Worm (Caenorhabditis elegans) whole organism, L1 larva: ENCODE measurements around the gene rpi-1.

Experiments
- C04F5.9 ChIP-seq: sonication (generic microtip); optimal IDR thresholded peaks from 2 replicates; lab custom pipeline; 2016; ENCODE audit warnings: missing genetic modification characterization, missing compliant biosample characterization
- C34B4.2 ChIP-seq: sonication (generic microtip); optimal IDR thresholded peaks from 2 replicates; lab custom pipeline; 2017; ENCODE audit warnings: mild to moderate bottlenecking, missing genetic modification characterization, missing compliant biosample characterization
- F16B12.6 ChIP-seq: fragments of 150-350 bp; optimal IDR thresholded peaks from 2 replicates; lab custom pipeline; 2014; ENCODE audit warnings: missing biosample characterization, missing genetic modification characterization
- alr-1 ChIP-seq: fragments of 200-800 bp; sonication (Bioruptor generic); optimal IDR thresholded peaks from 2 replicates; lab custom pipeline; 2018; ENCODE audit warnings: borderline replicate concordance, mild to moderate bottlenecking, missing genetic modification characterization, missing compliant biosample characterization
- ama-1 ChIP-seq: fragments of 150-350 bp; optimal IDR thresholded peaks from 2 replicates; lab custom pipeline; 2014
- blmp-1 ChIP-seq: fragments of 150-350 bp; optimal IDR thresholded peaks from 2 replicates; lab custom pipeline; 2014; ENCODE audit warnings: missing biosample characterization, missing genetic modification characterization
- ceh-63 ChIP-seq: fragments of 200-800 bp; sonication (Bioruptor generic); optimal IDR thresholded peaks from 2 replicates; lab custom pipeline; 2018; ENCODE audit warnings: mild to moderate bottlenecking, missing genetic modification characterization, missing compliant biosample characterization
- ceh-8 ChIP-seq: fragments of 200-800 bp; sonication (Bioruptor generic); optimal IDR thresholded peaks from 2 replicates; lab custom pipeline; 2018; ENCODE audit warnings: mild to moderate bottlenecking, missing genetic modification characterization, moderate library complexity, missing compliant biosample characterization
- ceh-82 ChIP-seq, 3 experiments: fragments of 150-350 bp in 1 of 3; sonication (generic microtip) in 2 of 3; optimal IDR thresholded peaks; 2 replicates each; lab custom pipeline; 2014 to 2017; ENCODE audit warnings: missing biosample characterization in 3 of 3, missing genetic modification characterization in 3 of 3
- dpl-1 ChIP-seq, 3 experiments: fragments of 150-350 bp in 2 of 3; sonication (generic microtip) in 1 of 3; optimal IDR thresholded peaks; 2 replicates each; lab custom pipeline; 2014 to 2017; ENCODE audit warnings: missing biosample characterization in 3 of 3, missing genetic modification characterization in 3 of 3, missing genetic modification reagents in 3 of 3
- efl-1 ChIP-seq, 4 experiments: fragments of 150-350 bp; optimal IDR thresholded peaks in 3 of 4; peaks in 1 of 4; 1 replicate in 1 of 4; 2 replicates in 3 of 4; lab custom pipeline; 2014; ENCODE audit warnings: missing biosample characterization in 2 of 4, missing genetic modification characterization in 2 of 4, missing genetic modification reagents in 2 of 4
- egl-13 ChIP-seq: sonication (generic microtip); optimal IDR thresholded peaks from 2 replicates; lab custom pipeline; 2016; ENCODE audit warnings: missing genotype, missing genetic modification reagents, missing genetic modification characterization, missing compliant biosample characterization
- hlh-17 ChIP-seq: fragments of 200-800 bp; sonication (Bioruptor generic); optimal IDR thresholded peaks from 2 replicates; lab custom pipeline; 2018; ENCODE audit warnings: missing genetic modification characterization, mild to moderate bottlenecking, missing compliant biosample characterization, moderate library complexity, borderline replicate concordance
- hlh-4 ChIP-seq: sonication (generic microtip); optimal IDR thresholded peaks from 2 replicates; lab custom pipeline; 2016; ENCODE audit warnings: mild to moderate bottlenecking, missing genetic modification characterization, missing compliant biosample characterization
- lin-14 ChIP-seq: fragments of 200-800 bp; sonication (Bioruptor generic); optimal IDR thresholded peaks from 2 replicates; lab custom pipeline; 2018; ENCODE audit warnings: mild to moderate bottlenecking, missing genetic modification characterization, moderate library complexity, missing compliant biosample characterization
- lin-35 ChIP-seq, 2 experiments: fragments of 150-350 bp; optimal IDR thresholded peaks; 2 replicates each; lab custom pipeline; 2014; ENCODE audit warnings: missing biosample characterization in 2 of 2, missing genetic modification characterization in 2 of 2, missing genetic modification reagents in 2 of 2
- lsy-2 ChIP-seq, 2 experiments: fragments of 150-350 bp; optimal IDR thresholded peaks; 2 replicates each; lab custom pipeline; 2014; ENCODE audit warnings: missing biosample characterization in 2 of 2, missing genetic modification characterization in 2 of 2
- mab-9 ChIP-seq: fragments of 200-800 bp; sonication (Bioruptor generic); IDR thresholded peaks from 2 replicates; pipeline ENCODE4 v1.3.6; 2022; ENCODE audit warnings: missing genetic modification reagents, missing genetic modification characterization, missing compliant biosample characterization
- mef-2 ChIP-seq: fragments of 150-350 bp; optimal IDR thresholded peaks from 2 replicates; lab custom pipeline; 2014; ENCODE audit warnings: missing biosample characterization, missing genetic modification characterization
- nhr-11 ChIP-seq: fragments of 150-350 bp; optimal IDR thresholded peaks from 2 replicates; lab custom pipeline; 2014; ENCODE audit warnings: missing biosample characterization, missing genetic modification characterization
- nhr-12 ChIP-seq: sonication (generic microtip); optimal IDR thresholded peaks from 2 replicates; lab custom pipeline; 2017; ENCODE audit warnings: missing biosample characterization, missing genetic modification characterization
- nhr-20 ChIP-seq: sonication (generic microtip); optimal IDR thresholded peaks from 2 replicates; lab custom pipeline; 2016; ENCODE audit warnings: mild to moderate bottlenecking, missing genetic modification characterization, missing compliant biosample characterization
- nhr-237 ChIP-seq: fragments of 150-350 bp; optimal IDR thresholded peaks from 2 replicates; lab custom pipeline; 2014; ENCODE audit warnings: missing biosample characterization, missing genetic modification characterization
- nhr-71 ChIP-seq: sonication (generic microtip); optimal IDR thresholded peaks from 2 replicates; lab custom pipeline; 2016; ENCODE audit warnings: mild to moderate bottlenecking, missing genetic modification characterization, moderate library complexity, missing compliant biosample characterization
- nhr-77 ChIP-seq: fragments of 150-350 bp; optimal IDR thresholded peaks from 2 replicates; lab custom pipeline; 2014; ENCODE audit warnings: missing biosample characterization, missing genetic modification characterization
- nhr-84 ChIP-seq: sonication (generic microtip); optimal IDR thresholded peaks from 2 replicates; lab custom pipeline; 2017; ENCODE audit warnings: missing biosample characterization, missing genetic modification characterization
- nhr-85 ChIP-seq: sonication (generic microtip); peaks from one replicate; lab custom pipeline; 2016; ENCODE audit warnings: missing genetic modification characterization, inconsistent platforms, missing compliant biosample characterization
- nhr-90 ChIP-seq: sonication (generic microtip); optimal IDR thresholded peaks from 2 replicates; lab custom pipeline; 2016; ENCODE audit warnings: mild to moderate bottlenecking, missing genetic modification characterization, missing compliant biosample characterization; ENCODE audit not compliant: poor library complexity
- pax-3 ChIP-seq: fragments of 200-800 bp; sonication (Bioruptor generic); optimal IDR thresholded peaks from 2 replicates; lab custom pipeline; 2018; ENCODE audit warnings: mild to moderate bottlenecking, missing genetic modification characterization, moderate library complexity, missing compliant biosample characterization
- pqm-1 ChIP-seq: sonication (generic microtip); optimal IDR thresholded peaks from 3 replicates; lab custom pipeline; 2017; ENCODE audit warnings: missing biosample characterization, missing genetic modification characterization
- snpc-4 ChIP-seq: fragments of 150-350 bp; optimal IDR thresholded peaks from 2 replicates; lab custom pipeline; 2014; ENCODE audit warnings: missing biosample characterization, missing genetic modification characterization
- snu-23 ChIP-seq: sonication (generic microtip); optimal IDR thresholded peaks from 2 replicates; lab custom pipeline; 2016; ENCODE audit warnings: missing genetic modification characterization, missing compliant biosample characterization
- sup-37 ChIP-seq: fragments of 200-800 bp; sonication (Bioruptor generic); optimal IDR thresholded peaks from 2 replicates; lab custom pipeline; 2018; ENCODE audit warnings: mild to moderate bottlenecking, missing genetic modification characterization, missing compliant biosample characterization
- tlp-1 ChIP-seq: fragments of 150-350 bp; optimal IDR thresholded peaks from 2 replicates; lab custom pipeline; 2014; ENCODE audit warnings: missing biosample characterization, missing genetic modification characterization
- unc-98 ChIP-seq: fragments of 200-800 bp; sonication (Bioruptor generic); IDR thresholded peaks from 2 replicates; pipeline ENCODE4 v1.3.6; 2022; ENCODE audit warnings: missing genetic modification characterization, missing compliant biosample characterization
- vab-15 ChIP-seq: sonication (generic microtip); optimal IDR thresholded peaks from 2 replicates; lab custom pipeline; 2017; ENCODE audit warnings: missing genotype, mild to moderate bottlenecking, missing genetic modification characterization, missing compliant biosample characterization
- zag-1 ChIP-seq: fragments of 150-350 bp; optimal IDR thresholded peaks from 2 replicates; lab custom pipeline; 2014; ENCODE audit warnings: missing biosample characterization, missing genetic modification characterization
- zip-4 ChIP-seq: fragments of 200-800 bp; sonication (Bioruptor generic); optimal IDR thresholded peaks from 2 replicates; lab custom pipeline; 2018; ENCODE audit warnings: mild to moderate bottlenecking, missing genetic modification characterization, moderate library complexity, missing compliant biosample characterization
- ztf-11 ChIP-seq, 2 experiments: sonication (generic microtip); optimal IDR thresholded peaks; 2 replicates each; lab custom pipeline; 2016 to 2017; ENCODE audit warnings: missing genetic modification characterization in 2 of 2, missing biosample characterization in 1 of 2, missing compliant biosample characterization in 1 of 2
- ztf-4 ChIP-seq: fragments of 150-350 bp; optimal IDR thresholded peaks from 2 replicates; lab custom pipeline; 2014; ENCODE audit warnings: missing biosample characterization, missing genetic modification characterization

Gene rpi-1

DNA sequence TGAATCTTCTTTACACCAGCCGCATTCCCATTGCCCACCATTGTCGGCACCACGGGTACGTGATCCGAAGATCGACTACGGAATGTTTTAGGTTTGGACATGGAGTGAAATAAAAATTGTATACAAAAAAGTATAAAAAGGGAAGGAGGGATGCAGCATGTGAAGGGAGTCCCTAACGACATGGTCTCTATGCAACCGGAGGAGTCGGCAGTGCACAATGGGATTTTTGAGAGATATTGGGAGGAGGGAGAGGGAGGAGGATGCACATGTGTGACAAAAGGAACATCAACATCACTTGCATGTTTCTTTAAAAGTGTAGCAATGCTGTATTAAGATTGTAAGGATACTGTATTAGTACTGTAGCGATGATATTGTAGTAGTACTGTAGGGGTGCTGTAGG lies 22.7 kb downstream of the rpi-1 start, which contains the start of gene W07G1.1:
TSS of gene W07G1.1 (minus strand) at position 101 of the 400 bp plus-strand sequence.
- no peak for TF ChIP-seq pqm-1
- no peak for TF ChIP-seq nhr-90 (tag; lab: Kevin White, UChicago)
- no peak for TF ChIP-seq C34B4.2 (tag; lab: Kevin White, UChicago)
- no peak for TF ChIP-seq nhr-77 (tag; lab: Kevin White, UChicago)
- no peak for TF ChIP-seq tlp-1 (tag; lab: Kevin White, UChicago)
- TF ChIP-seq, all 84 proteins: peak for 0

DNA sequence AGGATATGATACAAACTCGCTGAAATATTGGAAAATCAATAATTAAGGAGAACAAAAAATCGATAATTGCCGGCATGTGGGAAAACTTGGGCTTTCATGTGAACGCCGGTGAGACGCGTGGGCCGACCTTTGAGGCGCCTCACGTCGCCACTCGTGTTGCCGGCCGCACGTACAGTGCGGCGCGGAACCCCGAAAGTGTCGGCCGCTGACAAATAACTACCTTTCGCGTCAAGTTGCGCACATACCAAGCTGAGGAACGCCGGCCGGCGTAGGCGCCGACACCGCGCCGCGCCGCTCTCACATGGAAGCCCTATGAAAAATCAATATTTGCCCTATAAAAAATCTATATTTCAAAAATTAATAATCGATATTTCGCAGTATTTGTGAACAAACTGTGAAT lies 23.9 kb downstream of the rpi-1 start:
- no peak for TF ChIP-seq ceh-82 (tag; optimal IDR thresholded peaks at IDR 0.05; lab: Kevin White, UChicago)
- TF ChIP-seq sup-37 (GFP tag; lab: Kevin White, UChicago): no peak
- TF ChIP-seq nhr-12 (tag; lab: Kevin White, UChicago): no peak
- TF ChIP-seq mef-2 (tag; lab: Kevin White, UChicago): no peak
- no peak for TF ChIP-seq unc-98 (GFP tag; lab: Robert Waterston, UW)
- no peak for TF ChIP-seq blmp-1 (tag; lab: Kevin White, UChicago)
- TF ChIP-seq lsy-2 (tag; optimal IDR thresholded peaks at IDR 0.05; lab: Kevin White, UChicago): no peak
- TF ChIP-seq nhr-237 (tag; lab: Kevin White, UChicago): no peak
- no peak for TF ChIP-seq ztf-4 (tag; lab: Kevin White, UChicago)
- TF ChIP-seq ama-1: no peak
- TF ChIP-seq mab-9: no peak
- no peak for TF ChIP-seq hlh-4 (tag; lab: Kevin White, UChicago)
- no peak for TF ChIP-seq snu-23
- TF ChIP-seq C04F5.9 (tag; lab: Kevin White, UChicago): no peak
- no peak for TF ChIP-seq alr-1 (tag; lab: Kevin White, UChicago)
- no peak for TF ChIP-seq hlh-17 (GFP tag; lab: Kevin White, UChicago)
- TF ChIP-seq nhr-84 (tag; lab: Kevin White, UChicago): no peak

DNA sequence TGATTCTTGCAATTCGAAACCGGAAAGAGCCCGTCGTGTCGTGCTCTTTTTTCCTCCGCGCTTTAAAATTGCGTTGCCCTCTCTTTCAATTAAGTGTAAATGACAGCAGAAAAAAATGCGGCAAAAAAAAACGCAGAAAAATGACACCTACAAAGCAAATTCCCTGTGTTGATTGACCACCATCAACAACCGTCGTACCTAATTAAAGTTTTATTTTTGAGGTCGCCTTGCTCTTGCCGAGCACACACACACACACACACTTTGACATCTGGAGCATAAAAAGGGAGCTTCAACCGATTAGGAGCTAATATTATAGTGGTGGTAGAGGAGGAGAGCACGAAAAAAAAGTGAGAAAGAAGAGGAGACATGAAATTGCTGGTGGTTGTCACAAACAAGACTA lies 26.3 kb downstream of the rpi-1 start:
- TF ChIP-seq ceh-8 (GFP tag; lab: Kevin White, UChicago) (peak; percentile 52), egl-13 (tag; lab: Kevin White, UChicago) (peak; percentile 17), efl-1 (optimal IDR thresholded peaks at IDR 0.05; lab: Kevin White, UChicago) (no peak), efl-1 (GFP tag; optimal IDR thresholded peaks at IDR 0.05 in 1 of 2; lab: Kevin White, UChicago) (peak in 1 of 2 experiments; percentile 78), lin-14 (GFP tag; lab: Kevin White, UChicago) (peak; percentile 55), vab-15 (tag; lab: Kevin White, UChicago) (no peak), zag-1 (tag; lab: Kevin White, UChicago) (no peak)

DNA sequence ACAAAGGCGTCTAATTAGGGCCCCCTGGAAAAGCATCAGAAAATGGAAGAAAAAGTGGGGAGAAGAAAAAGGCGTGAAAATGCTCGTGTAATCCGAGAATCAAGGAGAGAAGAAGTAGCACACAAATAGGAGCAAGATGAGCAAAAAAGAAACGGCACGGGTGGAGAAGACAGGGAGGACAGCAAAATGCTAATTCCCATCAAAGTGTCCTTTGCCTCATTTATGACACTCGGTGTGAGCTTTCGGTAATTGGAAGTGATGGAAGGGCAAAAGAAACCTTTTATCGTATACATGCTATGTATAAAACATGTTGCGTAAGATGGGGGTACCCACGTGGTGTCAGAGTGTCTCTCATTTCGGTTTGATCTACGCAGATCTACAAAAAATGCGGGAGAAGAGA lies 28.7 kb downstream of the rpi-1 start:
- TF ChIP-seq nhr-85 (no peak), ztf-11 (tag; optimal IDR thresholded peaks at IDR 0.05; lab: Kevin White, UChicago) (no peak), nhr-11 (tag; lab: Kevin White, UChicago) (no peak), nhr-20 (tag; lab: Kevin White, UChicago) (no peak), zag-1 (tag; lab: Kevin White, UChicago) (no peak), snpc-4 (tag; lab: Kevin White, UChicago) (no peak), ceh-8 (GFP tag; lab: Kevin White, UChicago) (peak; percentile 56), nhr-71 (tag; lab: Kevin White, UChicago) (no peak), pax-3 (tag; lab: Kevin White, UChicago) (no peak), efl-1 (optimal IDR thresholded peaks at IDR 0.05; lab: Kevin White, UChicago) (no peak), efl-1 (GFP tag; optimal IDR thresholded peaks at IDR 0.05 in 1 of 2; lab: Kevin White, UChicago) (peak in 1 of 2 experiments; percentile 61), F16B12.6 (tag; lab: Kevin White, UChicago) (no peak), lin-14 (GFP tag; lab: Kevin White, UChicago) (peak; percentile 47), zip-4 (no peak), lin-35 (GFP tag; optimal IDR thresholded peaks at IDR 0.05; lab: Kevin White, UChicago) (no peak), dpl-1 (GFP tag; optimal IDR thresholded peaks at IDR 0.05; lab: Kevin White, UChicago) (no peak), sup-37 (GFP tag; lab: Kevin White, UChicago) (no peak), ceh-63 (GFP tag; lab: Kevin White, UChicago) (peak; percentile 76)
